Fruit fly (Drosophila melanogaster) whole organism, prepupa: Measurements from ENCODE around the gene CG13847.

Experiments
- Blimp-1 ChIP-seq: fragments of 200-800 bp; sonication (Bioruptor generic); optimal IDR thresholded peaks from 3 replicates; lab custom pipeline; 2017; ENCODE audit warnings: missing biosample characterization, missing genetic modification characterization, mild to moderate bottlenecking, moderate library complexity, missing genetic modification reagents
- CG10631 ChIP-seq: fragments of 200-800 bp; sonication (Bioruptor generic); optimal IDR thresholded peaks from 2 replicates; lab custom pipeline; 2016; ENCODE audit warnings: missing biosample characterization, missing genetic modification characterization
- CG11762 ChIP-seq: fragments of 200-800 bp; sonication (Bioruptor generic); optimal IDR thresholded peaks from 3 replicates; lab custom pipeline; 2016; ENCODE audit warnings: missing biosample characterization, missing genetic modification characterization; ENCODE audit not compliant: insufficient read depth
- CG11902 ChIP-seq: fragments of 200-800 bp; sonication (Bioruptor generic); optimal IDR thresholded peaks from 3 replicates; lab custom pipeline; 2016; ENCODE audit warnings: missing biosample characterization, missing genetic modification characterization
- CG15336 ChIP-seq: fragments of 200-800 bp; sonication (Bioruptor generic); IDR thresholded peaks from 2 replicates; pipeline ENCODE4 v1.3.6; 2022; ENCODE audit warnings: missing biosample characterization, missing genetic modification characterization
- CG1621 ChIP-seq: fragments of 200-800 bp; sonication (Bioruptor generic); optimal IDR thresholded peaks from 3 replicates; lab custom pipeline; 2018; ENCODE audit warnings: missing biosample characterization, mild to moderate bottlenecking, missing genetic modification characterization
- CG16779 ChIP-seq: fragments of 200-800 bp; sonication (Bioruptor generic); optimal IDR thresholded peaks from 3 replicates; lab custom pipeline; 2017; ENCODE audit warnings: missing biosample characterization, mild to moderate bottlenecking, missing genetic modification characterization
- CG31627 ChIP-seq: fragments of 200-800 bp; sonication (Bioruptor generic); optimal IDR thresholded peaks from 3 replicates; lab custom pipeline; 2016; ENCODE audit warnings: missing biosample characterization, missing genetic modification characterization
- CG34406 ChIP-seq: fragments of 200-800 bp; sonication (Bioruptor generic); optimal IDR thresholded peaks from 3 replicates; lab custom pipeline; 2016; ENCODE audit warnings: missing biosample characterization, missing genetic modification characterization
- CG3919 ChIP-seq: fragments of 200-800 bp; sonication (Bioruptor generic); optimal IDR thresholded peaks from 3 replicates; lab custom pipeline; 2016; ENCODE audit warnings: missing biosample characterization, missing genetic modification characterization
- CG6276 ChIP-seq: fragments of 200-800 bp; sonication (Bioruptor generic); optimal IDR thresholded peaks from 2 replicates; lab custom pipeline; 2017; ENCODE audit warnings: missing biosample characterization, mild to moderate bottlenecking, missing genetic modification characterization
- CG6854 ChIP-seq: fragments of 200-800 bp; sonication (Bioruptor generic); optimal IDR thresholded peaks from 2 replicates; lab custom pipeline; 2017; ENCODE audit warnings: missing biosample characterization, mild to moderate bottlenecking, missing genetic modification characterization
- CG7368 ChIP-seq: fragments of 200-800 bp; sonication (Bioruptor generic); optimal IDR thresholded peaks from 3 replicates; lab custom pipeline; 2016; ENCODE audit warnings: missing biosample characterization, missing genetic modification characterization
- CG8119 ChIP-seq: fragments of 200-800 bp; sonication (Bioruptor generic); IDR thresholded peaks from 3 replicates; pipeline ENCODE4 v1.3.6; 2022; ENCODE audit warnings: missing biosample characterization, missing genetic modification characterization
- Eip75B ChIP-seq: fragments of 200-800 bp; sonication (Bioruptor generic); optimal IDR thresholded peaks from 3 replicates; lab custom pipeline; 2016; ENCODE audit warnings: missing biosample characterization, missing genetic modification characterization
- Eip78C ChIP-seq: fragments of 200-800 bp; sonication (Bioruptor generic); peaks from one replicate; lab custom pipeline; 2016; ENCODE audit warnings: missing biosample characterization, missing genetic modification characterization
- Ets21C ChIP-seq: fragments of 200-800 bp; sonication (Bioruptor generic); optimal IDR thresholded peaks from 3 replicates; lab custom pipeline; 2016; ENCODE audit warnings: missing biosample characterization, missing genetic modification characterization
- Gug ChIP-seq: fragments of 200-800 bp; sonication (Bioruptor generic); IDR thresholded peaks from 2 replicates; pipeline ENCODE4 v1.3.6; 2022; ENCODE audit warnings: missing biosample characterization, missing genetic modification characterization
- Lpt ChIP-seq: fragments of 200-800 bp; sonication (Bioruptor generic); optimal IDR thresholded peaks from 3 replicates; lab custom pipeline; 2016; ENCODE audit warnings: missing biosample characterization, missing genetic modification characterization
- Met ChIP-seq: fragments of 200-800 bp; sonication (Bioruptor generic); optimal IDR thresholded peaks from 3 replicates; lab custom pipeline; 2016; ENCODE audit warnings: missing biosample characterization, missing genetic modification characterization
- Smox ChIP-seq: fragments of 200-800 bp; sonication (Bioruptor generic); optimal IDR thresholded peaks from 3 replicates; lab custom pipeline; 2016; ENCODE audit warnings: missing biosample characterization, missing genetic modification characterization
- Sox15 ChIP-seq: fragments of 200-800 bp; sonication (Bioruptor generic); optimal IDR thresholded peaks from 3 replicates; lab custom pipeline; 2016; ENCODE audit warnings: missing biosample characterization, missing genetic modification characterization
- acj6 ChIP-seq: fragments of 200-800 bp; sonication (Bioruptor generic); optimal IDR thresholded peaks from 3 replicates; lab custom pipeline; 2016; ENCODE audit warnings: missing biosample characterization, missing genetic modification characterization
- dac ChIP-seq: fragments of 200-800 bp; sonication (Bioruptor generic); optimal IDR thresholded peaks from 2 replicates; lab custom pipeline; 2017; ENCODE audit warnings: missing biosample characterization, mild to moderate bottlenecking, missing genetic modification characterization
- dsx ChIP-seq: fragments of 200-800 bp; optimal IDR thresholded peaks from 3 replicates; lab custom pipeline; 2019; ENCODE audit warnings: missing biosample characterization, mild to moderate bottlenecking, missing genetic modification characterization, moderate library complexity; ENCODE audit not compliant: poor library complexity, severe bottlenecking
- eg ChIP-seq: fragments of 200-800 bp; sonication (Bioruptor generic); IDR thresholded peaks from 3 replicates; pipeline ENCODE4 v1.3.6; 2022; ENCODE audit warnings: missing biosample characterization, missing genetic modification characterization
- esn ChIP-seq: fragments of 200-800 bp; sonication (Bioruptor generic); optimal IDR thresholded peaks from 2 replicates; lab custom pipeline; 2016; ENCODE audit warnings: missing biosample characterization, mild to moderate bottlenecking, missing genetic modification characterization, moderate library complexity
- fd59A ChIP-seq: fragments of 200-800 bp; sonication (Bioruptor generic); optimal IDR thresholded peaks from 2 replicates; lab custom pipeline; 2017; ENCODE audit warnings: missing biosample characterization, mild to moderate bottlenecking, missing genetic modification characterization, missing genetic modification reagents
- fkh ChIP-seq: fragments of 200-800 bp; sonication (Bioruptor generic); optimal IDR thresholded peaks from 3 replicates; lab custom pipeline; 2017; ENCODE audit warnings: missing biosample characterization, mild to moderate bottlenecking, missing genetic modification characterization, moderate library complexity
- lz ChIP-seq: fragments of 200-800 bp; sonication (Bioruptor generic); optimal IDR thresholded peaks from 3 replicates; lab custom pipeline; 2016; ENCODE audit warnings: missing biosample characterization, missing genetic modification characterization
- pdm3 ChIP-seq: fragments of 200-800 bp; sonication (Bioruptor generic); optimal IDR thresholded peaks from 3 replicates; lab custom pipeline; 2016; ENCODE audit warnings: missing biosample characterization, missing genetic modification characterization
- salr ChIP-seq, 2 experiments: fragments of 200-800 bp; sonication (Bioruptor generic); optimal IDR thresholded peaks; 3 replicates each; lab custom pipeline; 2016 to 2018; ENCODE audit warnings: missing biosample characterization in 2 of 2, missing genetic modification characterization in 2 of 2, mild to moderate bottlenecking in 1 of 2
- spab ChIP-seq: fragments of 200-800 bp; sonication (Bioruptor generic); optimal IDR thresholded peaks from 2 replicates; lab custom pipeline; 2017; ENCODE audit warnings: missing biosample characterization, mild to moderate bottlenecking, missing genetic modification characterization, missing genetic modification reagents
- svp ChIP-seq: fragments of 200-800 bp; sonication (Bioruptor generic); peaks from one replicate; lab custom pipeline; 2016; ENCODE audit warnings: missing biosample characterization, missing genetic modification characterization
- vri ChIP-seq: fragments of 200-800 bp; sonication (Bioruptor generic); optimal IDR thresholded peaks from 3 replicates; lab custom pipeline; 2016; ENCODE audit warnings: missing biosample characterization, mild to moderate bottlenecking, missing genetic modification characterization

The CG13847 gene

DNA sequence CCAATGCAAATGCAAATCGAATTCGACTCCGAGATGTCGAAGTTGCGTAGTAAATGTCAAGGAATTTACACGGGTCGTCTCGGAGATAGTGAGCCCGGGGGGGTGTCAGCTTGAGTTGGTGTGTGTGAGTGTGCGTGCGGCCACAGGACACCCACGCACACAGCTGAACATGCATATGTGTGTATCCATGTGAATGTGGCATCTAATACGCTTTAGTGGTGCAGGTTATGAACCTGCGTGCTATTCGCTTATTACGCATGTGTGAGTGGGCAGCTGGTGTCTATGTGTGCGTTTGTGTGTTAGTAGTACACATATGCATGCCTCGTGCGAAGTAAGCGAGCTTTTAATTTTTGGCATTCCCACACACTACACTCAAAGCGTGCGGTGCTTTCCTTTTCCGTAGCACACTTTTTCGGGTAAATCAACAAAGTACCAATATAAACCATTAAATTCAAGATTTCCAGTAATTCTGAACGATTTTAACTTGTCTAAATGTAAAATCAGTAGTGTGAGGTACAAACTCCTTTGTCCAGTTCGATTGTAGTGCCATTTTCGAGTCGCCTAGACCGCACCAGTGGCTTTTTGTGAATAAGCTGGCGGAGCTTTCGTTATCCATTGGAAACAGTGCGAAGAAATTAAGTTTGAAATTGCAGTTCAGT lies 33.0 kb upstream of the CG13847 start (continued):
- TF ChIP-seq dac (peak; percentile 47), CG8119 (GFP tag; lab: Robert Waterston, UW) (peak; percentile 79), esn (GFP tag; lab: Kevin White, UChicago) (no peak), Smox (GFP tag; lab: Kevin White, UChicago) (peak; percentile 61), Gug (GFP tag; lab: Robert Waterston, UW) (peak; percentile 60), CG16779 (tag; lab: Kevin White, UChicago) (peak; percentile 49), Lpt (no peak), CG6854 (GFP tag; lab: Kevin White, UChicago) (no peak), fd59A (GFP tag; lab: Kevin White, UChicago) (no peak), vri (no peak), CG11762 (GFP tag; lab: Kevin White, UChicago) (peak; percentile 31), CG6276 (GFP tag; lab: Kevin White, UChicago) (no peak), Eip75B (peak; percentile 78), CG10631 (GFP tag; lab: Kevin White, UChicago) (peak; percentile 61), CG31627 (GFP tag; lab: Kevin White, UChicago) (peak; percentile 69), CG3919 (GFP tag; lab: Kevin White, UChicago) (peak; percentile 67), eg (GFP tag; lab: Robert Waterston, UW) (peak; percentile 68; the same call in 2 of the 3 replicates), CG7368 (GFP tag; lab: Kevin White, UChicago) (peak; percentile 66), pdm3 (GFP tag; lab: Kevin White, UChicago) (no peak), lz (GFP tag; lab: Kevin White, UChicago) (peak; percentile 72), dsx (GFP tag; lab: Kevin White, UChicago) (no peak), salr (GFP tag; optimal IDR thresholded peaks at IDR 0.05; lab: Kevin White, UChicago) (peak in 1 of 2 experiments; percentile 59), fkh (GFP tag; lab: Kevin White, UChicago) (no peak), svp (GFP tag; lab: Kevin White, UChicago) (peak; percentile 85), Ets21C (GFP tag; lab: Kevin White, UChicago) (peak; percentile 39), Sox15 (peak; percentile 43), CG1621 (tag; lab: Kevin White, UChicago) (no peak), CG11902 (GFP tag; lab: Kevin White, UChicago) (peak; percentile 33), spab (peak; percentile 58), CG34406 (peak; percentile 57), CG15336 (GFP tag; lab: Robert Waterston, UW) (peak; percentile 76)

DNA sequence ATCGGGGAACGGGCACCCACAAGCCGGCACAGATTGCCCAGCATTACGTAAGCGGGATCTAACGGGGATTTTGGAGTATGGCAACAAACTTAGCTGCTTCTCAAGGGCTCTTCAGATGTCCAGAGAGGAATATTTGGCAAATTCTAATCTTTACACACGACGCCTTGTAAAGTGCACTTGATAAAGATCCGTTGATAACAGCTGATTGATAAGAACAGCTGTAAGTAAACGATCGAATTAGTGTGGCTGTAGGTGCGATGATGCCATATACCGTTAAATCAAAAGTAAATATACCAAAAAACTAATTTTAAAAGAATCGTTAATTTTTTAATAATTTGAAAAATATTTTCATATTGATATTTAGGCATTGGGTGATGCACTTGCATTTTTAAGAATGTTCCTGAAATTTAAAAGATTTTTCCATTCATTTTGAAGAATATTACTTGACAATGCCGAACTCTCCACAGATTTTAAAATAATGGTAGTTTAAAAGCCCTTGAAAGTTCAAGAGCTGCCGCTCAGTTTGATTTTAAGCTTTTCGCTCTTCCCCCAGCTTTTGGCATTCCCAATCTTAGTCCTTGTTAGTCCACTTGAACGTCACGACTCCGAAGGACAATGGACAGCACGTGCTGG lies 32.1 kb upstream of the CG13847 start, which contains the start of the genes CG5377 and Nrx-1:
Gene CG5377 (minus strand): TSS at position 219 of the 633 bp plus-strand sequence.
Gene Nrx-1 (plus strand): TSS at position 574 of the 633 bp plus-strand sequence.
- TF ChIP-seq CG10631 (GFP tag; lab: Kevin White, UChicago) (no peak), vri (peak; percentile 43), svp (GFP tag; lab: Kevin White, UChicago) (peak; percentile 67)

DNA sequence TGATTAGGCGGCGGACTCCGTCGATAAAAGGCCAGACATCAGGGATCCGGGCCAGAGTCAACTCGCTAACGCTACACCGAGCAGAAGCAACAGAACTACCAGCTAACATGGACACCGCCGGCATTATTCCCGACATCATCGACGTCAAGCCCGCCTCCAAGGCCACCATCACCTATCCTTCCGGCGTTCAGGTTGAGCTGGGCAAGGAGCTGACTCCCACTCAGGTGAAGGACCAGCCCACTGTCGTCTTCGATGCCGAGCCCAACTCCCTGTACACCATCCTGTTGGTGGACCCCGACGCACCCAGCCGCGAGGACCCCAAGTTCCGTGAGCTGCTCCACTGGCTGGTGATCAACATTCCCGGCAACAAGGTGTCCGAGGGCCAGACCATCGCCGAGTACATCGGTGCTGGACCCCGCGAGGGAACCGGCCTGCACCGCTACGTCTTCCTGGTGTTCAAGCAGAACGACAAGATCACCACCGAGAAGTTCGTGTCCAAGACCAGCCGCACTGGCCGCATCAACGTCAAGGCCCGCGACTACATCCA lies 30.1 kb upstream of the CG13847 start, which contains the start of gene Pebp1:
Gene Pebp1 (plus strand): TSS at position 51 of the 547 bp plus-strand sequence.
- TF ChIP-seq Met (no peak), Sox15 (no peak), CG8119 (GFP tag; lab: Robert Waterston, UW) (no peak), Blimp-1 (GFP tag; lab: Kevin White, UChicago) (no peak), CG6276 (GFP tag; lab: Kevin White, UChicago) (no peak), Ets21C (GFP tag; lab: Kevin White, UChicago) (no peak), fd59A (GFP tag; lab: Kevin White, UChicago) (no peak), Eip75B (no peak), Eip78C (GFP tag; lab: Kevin White, UChicago) (no peak), CG34406 (no peak), Gug (GFP tag; lab: Robert Waterston, UW) (no peak), acj6 (GFP tag; lab: Kevin White, UChicago) (no peak), dsx (GFP tag; lab: Kevin White, UChicago) (no peak), CG1621 (tag; lab: Kevin White, UChicago) (no peak), CG6854 (GFP tag; lab: Kevin White, UChicago) (no peak), dac (no peak)
